Worm (Caenorhabditis elegans) whole organism, late embryonic: ENCODE data around the gene mvk-1.

Experiments
- C08G9.2 ChIP-seq: sonication (generic microtip); optimal IDR thresholded peaks from 2 replicates; lab custom pipeline; 2016; ENCODE audit warnings: mild to moderate bottlenecking, missing genetic modification characterization, moderate library complexity, missing compliant biosample characterization
- C38D4.7 ChIP-seq: fragments of 200-800 bp; sonication (Bioruptor generic); optimal IDR thresholded peaks from 2 replicates; lab custom pipeline; 2018; ENCODE audit warnings: mild to moderate bottlenecking, missing genetic modification characterization, moderate library complexity, missing compliant biosample characterization
- F13H6.1 ChIP-seq: sonication (generic microtip); optimal IDR thresholded peaks from 2 replicates; lab custom pipeline; 2016; ENCODE audit warnings: missing genetic modification characterization, missing compliant biosample characterization
- K02D7.2 ChIP-seq: sonication (generic microtip); optimal IDR thresholded peaks from 2 replicates; lab custom pipeline; 2017; ENCODE audit warnings: mild to moderate bottlenecking, missing genetic modification characterization, missing compliant biosample characterization
- K09A11.1 ChIP-seq: sonication (generic microtip); optimal IDR thresholded peaks from 2 replicates; lab custom pipeline; 2017; ENCODE audit warnings: antibody characterized with exemption, mild to moderate bottlenecking, missing genetic modification characterization, missing compliant biosample characterization; ENCODE audit not compliant: insufficient read depth
- T23F11.4 ChIP-seq: fragments of 200-800 bp; sonication (Bioruptor generic); optimal IDR thresholded peaks from 2 replicates; lab custom pipeline; 2018; ENCODE audit warnings: mild to moderate bottlenecking, missing genetic modification characterization, missing compliant biosample characterization
- ahr-1 ChIP-seq: sonication (generic microtip); optimal IDR thresholded peaks from 2 replicates; lab custom pipeline; 2016; ENCODE audit warnings: missing genetic modification characterization, missing compliant biosample characterization
- ceh-18 ChIP-seq: sonication (generic microtip); optimal IDR thresholded peaks from 2 replicates; lab custom pipeline; 2016; ENCODE audit warnings: missing genetic modification characterization, missing compliant biosample characterization
- ceh-19 ChIP-seq: fragments of 200-800 bp; sonication (Bioruptor generic); optimal IDR thresholded peaks from 2 replicates; lab custom pipeline; 2018; ENCODE audit warnings: mild to moderate bottlenecking, missing genetic modification characterization, missing compliant biosample characterization
- ceh-2 ChIP-seq: sonication (generic microtip); optimal IDR thresholded peaks from 2 replicates; lab custom pipeline; 2016; ENCODE audit warnings: missing genotype, missing genetic modification characterization, missing compliant biosample characterization
- ceh-22 ChIP-seq: sonication (generic microtip); optimal IDR thresholded peaks from 2 replicates; lab custom pipeline; 2017; ENCODE audit warnings: missing biosample characterization, missing genetic modification characterization
- ceh-24 ChIP-seq: sonication (generic microtip); optimal IDR thresholded peaks from 2 replicates; lab custom pipeline; 2016; ENCODE audit warnings: mild to moderate bottlenecking, missing genetic modification characterization, missing compliant biosample characterization
- ceh-30 ChIP-seq: fragments of 150-350 bp; optimal IDR thresholded peaks from 2 replicates; lab custom pipeline; 2014; ENCODE audit warnings: missing biosample characterization, missing genetic modification characterization
- ceh-31 ChIP-seq: sonication (generic microtip); optimal IDR thresholded peaks from 2 replicates; lab custom pipeline; 2016; ENCODE audit warnings: missing genetic modification characterization, missing compliant biosample characterization
- ceh-34 ChIP-seq: sonication (generic microtip); optimal IDR thresholded peaks from 2 replicates; lab custom pipeline; 2016; ENCODE audit warnings: mild to moderate bottlenecking, missing genetic modification characterization, missing compliant biosample characterization
- ceh-45 ChIP-seq: fragments of 200-800 bp; sonication (Bioruptor generic); IDR thresholded peaks from 2 replicates; pipeline ENCODE4 v1.3.6; 2022; ENCODE audit warnings: missing genetic modification reagents, missing genetic modification characterization, missing compliant biosample characterization
- ceh-48 ChIP-seq: sonication (generic microtip); optimal IDR thresholded peaks from 2 replicates; lab custom pipeline; 2016; ENCODE audit warnings: missing genetic modification characterization, inconsistent platforms, missing compliant biosample characterization
- ceh-6 ChIP-seq: fragments of 200-800 bp; sonication (Bioruptor generic); optimal IDR thresholded peaks from 2 replicates; lab custom pipeline; 2018; ENCODE audit warnings: mild to moderate bottlenecking, missing genetic modification characterization, missing compliant biosample characterization
- dmd-4 ChIP-seq: sonication (generic microtip); optimal IDR thresholded peaks from 2 replicates; lab custom pipeline; 2016; ENCODE audit warnings: borderline replicate concordance, missing genetic modification characterization, missing compliant biosample characterization
- dve-1 ChIP-seq: sonication (generic microtip); optimal IDR thresholded peaks from 2 replicates; lab custom pipeline; 2017; ENCODE audit warnings: antibody characterized with exemption, mild to moderate bottlenecking, missing genetic modification characterization, missing compliant biosample characterization
- elt-2 ChIP-seq: sonication (generic microtip); optimal IDR thresholded peaks from 2 replicates; lab custom pipeline; 2016; ENCODE audit warnings: missing genetic modification reagents, missing genetic modification characterization, missing compliant biosample characterization
- ets-4 ChIP-seq: sonication (generic microtip); optimal IDR thresholded peaks from 2 replicates; lab custom pipeline; 2016; ENCODE audit warnings: missing genetic modification characterization, missing compliant biosample characterization
- fax-1 ChIP-seq: sonication (generic microtip); optimal IDR thresholded peaks from 2 replicates; lab custom pipeline; 2016; ENCODE audit warnings: missing genotype, missing genetic modification characterization, missing compliant biosample characterization
- fkh-6 ChIP-seq: sonication (generic microtip); optimal IDR thresholded peaks from 2 replicates; lab custom pipeline; 2016; ENCODE audit warnings: missing genetic modification characterization, missing compliant biosample characterization
- hlh-13 ChIP-seq: fragments of 200-800 bp; sonication (Bioruptor generic); optimal IDR thresholded peaks from 2 replicates; lab custom pipeline; 2018; ENCODE audit warnings: mild to moderate bottlenecking, missing genetic modification characterization, missing compliant biosample characterization
- hlh-15 ChIP-seq: sonication (generic microtip); optimal IDR thresholded peaks from 2 replicates; lab custom pipeline; 2016; ENCODE audit warnings: missing genetic modification characterization, missing compliant biosample characterization
- hlh-6 ChIP-seq: sonication (generic microtip); optimal IDR thresholded peaks from 2 replicates; lab custom pipeline; 2016; ENCODE audit warnings: missing genotype, missing genetic modification characterization, missing compliant biosample characterization
- lin-11 ChIP-seq: fragments of 200-800 bp; sonication (Bioruptor generic); optimal IDR thresholded peaks from 2 replicates; lab custom pipeline; 2018; ENCODE audit warnings: mild to moderate bottlenecking, missing genetic modification characterization, missing compliant biosample characterization
- mec-3 ChIP-seq: sonication (generic microtip); optimal IDR thresholded peaks from 2 replicates; lab custom pipeline; 2016; ENCODE audit warnings: borderline replicate concordance, missing genetic modification characterization, missing compliant biosample characterization
- nhr-232 ChIP-seq: sonication (generic microtip); optimal IDR thresholded peaks from 2 replicates; lab custom pipeline; 2016; ENCODE audit warnings: missing genetic modification characterization, missing compliant biosample characterization
- npax-4 ChIP-seq: sonication (generic microtip); optimal IDR thresholded peaks from 2 replicates; lab custom pipeline; 2016; ENCODE audit warnings: missing genetic modification characterization, missing compliant biosample characterization
- pag-3 ChIP-seq: sonication (generic microtip); optimal IDR thresholded peaks from 2 replicates; lab custom pipeline; 2016; ENCODE audit warnings: missing compliant biosample characterization, missing genetic modification characterization, borderline replicate concordance
- pat-9 ChIP-seq: fragments of 200-800 bp; sonication (Bioruptor generic); optimal IDR thresholded peaks from 2 replicates; lab custom pipeline; 2018; ENCODE audit warnings: mild to moderate bottlenecking, missing genetic modification characterization, moderate library complexity, missing compliant biosample characterization
- pax-1 ChIP-seq: fragments of 150-350 bp; optimal IDR thresholded peaks from 2 replicates; lab custom pipeline; 2014; ENCODE audit warnings: missing biosample characterization, missing genetic modification characterization
- pha-4 ChIP-seq: fragments of 150-350 bp; optimal IDR thresholded peaks from 2 replicates; lab custom pipeline; 2018; ENCODE audit warnings: missing biosample characterization, missing genetic modification reagents, missing genetic modification characterization
- ref-2 ChIP-seq: sonication (generic microtip); optimal IDR thresholded peaks from 2 replicates; lab custom pipeline; 2016; ENCODE audit warnings: missing genetic modification characterization, missing compliant biosample characterization
- rnt-1 ChIP-seq: sonication (generic microtip); optimal IDR thresholded peaks from 2 replicates; lab custom pipeline; 2016; ENCODE audit warnings: missing genetic modification characterization, missing compliant biosample characterization
- sdc-2 ChIP-seq: sonication (generic microtip); optimal IDR thresholded peaks from 2 replicates; lab custom pipeline; 2016; ENCODE audit warnings: missing genotype, missing genetic modification characterization, missing compliant biosample characterization
- sox-2 ChIP-seq: fragments of 200-800 bp; sonication (Bioruptor generic); IDR thresholded peaks from 2 replicates; pipeline ENCODE4 v1.3.6; 2022; ENCODE audit warnings: missing genetic modification reagents, missing genetic modification characterization, missing compliant biosample characterization
- sox-4 ChIP-seq: sonication (generic microtip); optimal IDR thresholded peaks from 2 replicates; lab custom pipeline; 2017; ENCODE audit warnings: mild to moderate bottlenecking, missing genetic modification characterization, inconsistent platforms, missing compliant biosample characterization
- syd-9 ChIP-seq: sonication (generic microtip); optimal IDR thresholded peaks from 2 replicates; lab custom pipeline; 2016; ENCODE audit warnings: mild to moderate bottlenecking, missing genetic modification characterization, moderate library complexity, missing compliant biosample characterization
- tbx-7 ChIP-seq: sonication (generic microtip); optimal IDR thresholded peaks from 2 replicates; lab custom pipeline; 2016; ENCODE audit warnings: missing genotype, missing genetic modification characterization, missing compliant biosample characterization
- ttx-3 ChIP-seq: sonication (generic microtip); optimal IDR thresholded peaks from 2 replicates; lab custom pipeline; 2016; ENCODE audit warnings: missing genetic modification reagents, missing genetic modification characterization, missing compliant biosample characterization
- unc-3 ChIP-seq, 2 experiments: fragments of 200-800 bp in 1 of 2; sonication (Bioruptor generic) in 1 of 2; sonication (generic microtip) in 1 of 2; conservative IDR thresholded peaks in 1 of 2; optimal IDR thresholded peaks in 1 of 2; 2 replicates each; pipeline versions ENCODE4 v1.3.6 to Lab custom; 2016 to 2022; ENCODE audit warnings: missing compliant biosample characterization in 2 of 2, missing genetic modification characterization in 2 of 2, missing genetic modification reagents in 1 of 2
- unc-42 ChIP-seq: sonication (generic microtip); optimal IDR thresholded peaks from 2 replicates; lab custom pipeline; 2016; ENCODE audit warnings: missing genotype, missing genetic modification characterization, missing compliant biosample characterization
- unc-55 ChIP-seq: sonication (generic microtip); optimal IDR thresholded peaks from 2 replicates; lab custom pipeline; 2017; ENCODE audit warnings: missing biosample characterization, missing genetic modification reagents, missing genetic modification characterization
- unc-86 ChIP-seq: sonication (generic microtip); optimal IDR thresholded peaks from 2 replicates; lab custom pipeline; 2016; ENCODE audit warnings: missing genetic modification characterization, missing compliant biosample characterization
- ztf-16 ChIP-seq: sonication (generic microtip); optimal IDR thresholded peaks from 2 replicates; lab custom pipeline; 2017; ENCODE audit warnings: missing genetic modification characterization, missing compliant biosample characterization

Gene mvk-1

DNA sequence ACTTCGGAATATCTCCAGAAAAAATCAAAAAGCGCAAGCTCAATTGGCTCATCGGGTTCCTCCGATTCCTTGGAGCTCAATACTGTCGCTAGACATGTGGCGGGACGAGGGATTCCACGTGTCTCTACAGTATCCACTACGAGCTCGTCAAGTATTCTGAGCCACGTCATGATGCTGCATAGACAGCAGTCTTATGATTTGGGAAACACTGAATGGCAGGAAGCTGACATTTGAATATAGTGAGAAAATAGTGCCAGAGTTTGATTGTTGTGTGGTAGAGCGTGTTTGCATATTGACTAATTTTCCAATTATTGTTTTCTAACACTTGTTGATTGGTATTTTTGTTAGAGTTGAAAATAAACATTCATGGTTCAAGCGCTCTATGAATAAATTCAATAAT, 27.3 kb upstream of the mvk-1 start:
- TF ChIP-seq tbx-7 (tag; lab: Kevin White, UChicago), result no peak
- no peak for TF ChIP-seq sox-4
- TF ChIP-seq sox-2 (GFP tag; lab: Robert Waterston, UW), result no peak
- TF ChIP-seq unc-3 (GFP tag; conservative IDR thresholded peaks at IDR 0.05; lab: Robert Waterston, UW), result no peak
- no peak for TF ChIP-seq unc-3 (tag; optimal IDR thresholded peaks at IDR 0.05; lab: Kevin White, UChicago)
- TF ChIP-seq, all 69 proteins: peak for 0

DNA sequence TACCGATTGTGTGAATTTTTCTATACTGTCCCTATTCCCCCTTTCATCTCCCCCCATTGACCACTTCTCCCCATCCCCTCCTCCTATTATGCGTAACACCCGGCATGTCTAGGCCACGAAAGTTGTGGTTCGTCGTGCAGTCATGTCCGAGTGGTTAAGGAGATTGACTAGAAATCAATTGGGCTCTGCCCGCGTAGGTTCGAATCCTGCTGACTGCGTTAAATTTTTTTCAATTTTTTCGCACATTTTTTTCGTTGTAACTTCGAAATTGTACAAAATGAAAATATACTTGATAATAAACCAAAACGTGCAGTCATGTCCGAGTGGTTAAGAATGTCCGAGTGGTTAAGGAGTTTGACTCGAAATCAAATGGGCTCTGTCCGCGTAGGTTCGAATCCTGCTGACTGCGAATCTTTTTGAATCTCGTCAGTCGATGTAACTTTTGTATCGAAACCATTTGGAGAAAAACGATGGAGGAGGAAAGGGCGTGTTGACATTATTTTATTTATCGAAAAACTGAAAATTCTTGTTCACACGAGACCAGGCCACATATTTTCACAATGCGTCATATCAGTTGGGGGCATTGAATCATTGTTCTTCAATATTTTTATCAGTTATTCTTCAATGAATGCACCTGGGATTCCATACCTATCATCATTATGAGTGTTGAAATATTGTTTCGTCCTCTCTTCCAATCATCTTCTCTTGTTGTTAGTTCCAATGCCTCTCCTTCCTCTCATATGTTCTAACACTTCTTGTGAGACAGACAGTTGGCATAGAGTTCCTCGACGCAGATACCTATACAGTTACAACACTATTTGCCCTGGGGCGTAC, 22.8 kb upstream of the mvk-1 start, which contains the start of gene nfm-1:
Gene nfm-1 (plus strand): TSS at position 812 of the 834 bp plus-strand sequence.
- TF ChIP-seq ceh-45 (GFP tag; lab: Robert Waterston, UW) (peak; percentile 77), ceh-2 (peak; percentile 25), ceh-18 (tag; lab: Kevin White, UChicago) (no peak), sdc-2 (tag; lab: Kevin White, UChicago) (peak; percentile 19), pax-1 (tag; lab: Kevin White, UChicago) (no peak), syd-9 (tag; lab: Kevin White, UChicago) (peak; percentile 48), K09A11.1 (peak; percentile 82), T23F11.4 (peak; percentile 76), unc-42 (peak; percentile 25), lin-11 (tag; lab: Kevin White, UChicago) (peak; percentile 78), hlh-13 (GFP tag; lab: Kevin White, UChicago) (peak; percentile 40), rnt-1 (tag; lab: Kevin White, UChicago) (peak; percentile 47), ceh-30 (tag; lab: Kevin White, UChicago) (no peak), C38D4.7 (GFP tag; lab: Kevin White, UChicago) (peak; percentile 82), fax-1 (tag; lab: Kevin White, UChicago) (peak; percentile 10), ceh-34 (tag; lab: Kevin White, UChicago) (peak; percentile 19), ceh-24 (tag; lab: Kevin White, UChicago) (peak; percentile 32), mec-3 (tag; lab: Kevin White, UChicago) (no peak), elt-2 (tag; lab: Kevin White, UChicago) (peak; percentile 83), npax-4 (tag; lab: Kevin White, UChicago) (peak; percentile 69), tbx-7 (tag; lab: Kevin White, UChicago) (no peak), K02D7.2 (peak; percentile 65), ceh-48 (tag; lab: Kevin White, UChicago) (peak; percentile 77), ahr-1 (tag; lab: Kevin White, UChicago) (peak; percentile 31), unc-86 (tag; lab: Kevin White, UChicago) (peak; percentile 68), pha-4 (tag; lab: Kevin White, UChicago) (no peak), sox-2 (GFP tag; lab: Robert Waterston, UW) (peak; percentile 77), pag-3 (no peak), hlh-15 (tag; lab: Kevin White, UChicago) (peak; percentile 63), ceh-19 (peak; percentile 87), ref-2 (peak; percentile 64), ets-4 (tag; lab: Kevin White, UChicago) (no peak), ztf-16 (tag; lab: Kevin White, UChicago) (peak; percentile 77), F13H6.1 (tag; lab: Kevin White, UChicago) (peak; percentile 7), ttx-3 (tag; lab: Kevin White, UChicago) (peak; percentile 79), dve-1 (tag; lab: Kevin White, UChicago) (peak; percentile 64), ceh-6 (peak; percentile 86), unc-55 (GFP tag; lab: Kevin White, UChicago) (no peak), C08G9.2 (tag; lab: Kevin White, UChicago) (peak; percentile 37), dmd-4 (tag; lab: Kevin White, UChicago) (peak; percentile 21), nhr-232 (peak; percentile 57), ceh-22 (tag; lab: Kevin White, UChicago) (no peak), ceh-31 (tag; lab: Kevin White, UChicago) (peak; percentile 41), pat-9 (tag; lab: Kevin White, UChicago) (peak; percentile 80), fkh-6 (no peak), hlh-6 (peak; percentile 26)
